Fruit fly (Drosophila melanogaster) Kc167 (cell line): ENCODE measurements around the gene FucTB.

Experiments
- h ChIP-seq: fragments of >200 bp; optimal IDR thresholded peaks from 3 replicates; lab custom pipeline; 2018; ENCODE audit warnings: missing external identifiers
- psq ChIP-seq: fragments of >200 bp; optimal IDR thresholded peaks from 2 replicates; lab custom pipeline; 2017; ENCODE audit warnings: missing external identifiers

- no peak for TF ChIP-seq psq (lab: Kevin White, UChicago)
- no peak for TF ChIP-seq h (lab: Kevin White, UChicago)
These were observed 30.7 kb downstream of the FucTB start for dm6 chr2L:9400153-9400552.
